Worm (Caenorhabditis elegans) whole organism, early embryonic: ENCODE measurements around the gene mif-2.
A peak's percentile ranks its signal among the peaks of the same experiment; 100 is the strongest.

Experiments
- B0310.2 ChIP-seq: sonication (generic microtip); optimal IDR thresholded peaks from 2 replicates; lab custom pipeline; 2016; ENCODE audit warnings: mild to moderate bottlenecking, missing genetic modification characterization, missing compliant biosample characterization
- F13C5.2 ChIP-seq: sonication (generic microtip); optimal IDR thresholded peaks from 2 replicates; lab custom pipeline; 2017; ENCODE audit warnings: mild to moderate bottlenecking, missing genetic modification characterization, inconsistent platforms, missing compliant biosample characterization
- aly-1 ChIP-seq: sonication (generic microtip); optimal IDR thresholded peaks from 2 replicates; lab custom pipeline; 2016; ENCODE audit warnings: missing genetic modification characterization, missing compliant biosample characterization
- ama-1 ChIP-seq: fragments of 150-350 bp; optimal IDR thresholded peaks from 2 replicates; lab custom pipeline; 2014
- ceh-13 ChIP-seq: fragments of 200-800 bp; sonication (Bioruptor generic); optimal IDR thresholded peaks from 2 replicates; lab custom pipeline; 2018; ENCODE audit warnings: mild to moderate bottlenecking, missing genetic modification characterization, missing compliant biosample characterization
- ceh-36 ChIP-seq: sonication (generic microtip); optimal IDR thresholded peaks from 2 replicates; lab custom pipeline; 2016; ENCODE audit warnings: missing genetic modification characterization, inconsistent platforms, missing compliant biosample characterization
- ets-7 ChIP-seq: sonication (generic microtip); optimal IDR thresholded peaks from 2 replicates; lab custom pipeline; 2016; ENCODE audit warnings: missing genotype, missing genetic modification characterization, missing compliant biosample characterization
- hmbx-1 ChIP-seq: sonication (generic microtip); optimal IDR thresholded peaks from 2 replicates; lab custom pipeline; 2016; ENCODE audit warnings: mild to moderate bottlenecking, missing genetic modification characterization, missing compliant biosample characterization
- hmg-4 ChIP-seq: fragments of 200-800 bp; sonication (Bioruptor generic); optimal IDR thresholded peaks from 2 replicates; lab custom pipeline; 2018; ENCODE audit warnings: mild to moderate bottlenecking, missing genetic modification characterization, missing compliant biosample characterization
- hnd-1 ChIP-seq: sonication (generic microtip); optimal IDR thresholded peaks from 2 replicates; lab custom pipeline; 2016; ENCODE audit warnings: missing genetic modification characterization, missing compliant biosample characterization
- pes-1 ChIP-seq: fragments of 200-800 bp; sonication (Bioruptor generic); IDR thresholded peaks from 2 replicates; pipeline ENCODE4 v1.3.6; 2022; ENCODE audit warnings: missing genetic modification reagents, missing genetic modification characterization, missing compliant biosample characterization
- scrt-1 ChIP-seq: fragments of 200-800 bp; sonication (Bioruptor generic); IDR thresholded peaks from 2 replicates; pipeline ENCODE4 v1.3.6; 2022; ENCODE audit warnings: missing genetic modification characterization, missing compliant biosample characterization
- sea-1 ChIP-seq: fragments of 200-800 bp; sonication (Bioruptor generic); conservative IDR thresholded peaks from 2 replicates; pipeline ENCODE4 v1.3.6; 2022; ENCODE audit warnings: missing genetic modification characterization, missing compliant biosample characterization
- tbx-11 ChIP-seq: fragments of 200-800 bp; sonication (Bioruptor generic); IDR thresholded peaks from 2 replicates; pipeline ENCODE4 v1.3.6; 2022; ENCODE audit warnings: missing genetic modification characterization, missing compliant biosample characterization
- tbx-37 ChIP-seq: fragments of 200-800 bp; sonication (Bioruptor generic); conservative IDR thresholded peaks from 2 replicates; pipeline ENCODE4 v1.3.6; 2022; ENCODE audit warnings: missing genetic modification reagents, missing genetic modification characterization, missing compliant biosample characterization
- tra-4 ChIP-seq: sonication (generic microtip); optimal IDR thresholded peaks from 2 replicates; lab custom pipeline; 2017; ENCODE audit warnings: missing genetic modification characterization, missing compliant biosample characterization

Gene mif-2

ce11 chrV:11933196-11934028 is 44.8 kb downstream of the mif-2 start, which contains the start of the genes aman-2 and F58H1.3:
TSS of gene aman-2 (minus strand) at chrV:11933246.
TSS of gene F58H1.3 (plus strand) at chrV:11933978.
- TF ChIP-seq hmg-4 (no peak), hmbx-1 (peak; percentile 34), F13C5.2 (tag; lab: Kevin White, UChicago) (peak; percentile 30), pes-1 (GFP tag; lab: Robert Waterston, UW) (no peak), tra-4 (tag; lab: Kevin White, UChicago) (peak; percentile 14), tbx-37 (GFP tag; lab: Robert Waterston, UW) (peak; percentile 18; the same call in 1 of the 2 replicates)

ce11 chrV:11929046-11929590 is 49.1 kb downstream of the mif-2 start, which contains the start of gene F58H1.2:
TSS of gene F58H1.2 (plus strand) at chrV:11929096.
- no peak for TF ChIP-seq tbx-37 (GFP tag; lab: Robert Waterston, UW)
- no peak for TF ChIP-seq tra-4 (tag; lab: Kevin White, UChicago)
- no peak for TF ChIP-seq pes-1 (GFP tag; lab: Robert Waterston, UW)
- no peak for TF ChIP-seq scrt-1 (GFP tag; lab: Robert Waterston, UW)
- no peak for TF ChIP-seq ceh-36 (tag; lab: Kevin White, UChicago)
- no peak for TF ChIP-seq hnd-1 (tag; lab: Kevin White, UChicago)
- no peak for TF ChIP-seq tbx-11 (GFP tag; lab: Robert Waterston, UW)
- no peak for TF ChIP-seq aly-1 (tag; lab: Kevin White, UChicago)

ce11 chrV:11927346-11927745 is 50.9 kb downstream of the mif-2 start, which contains the start of gene osm-6:
TSS of gene osm-6 (minus strand) at chrV:11927446.
- TF ChIP-seq sea-1 (GFP tag; lab: Robert Waterston, UW) (no peak), hmg-4 (no peak), hmbx-1 (no peak), ama-1 (lab: Kevin White, UChicago) (no peak), B0310.2 (tag; lab: Kevin White, UChicago) (no peak), ets-7 (tag; lab: Kevin White, UChicago) (no peak), F13C5.2 (tag; lab: Kevin White, UChicago) (no peak), ceh-36 (tag; lab: Kevin White, UChicago) (no peak), tbx-11 (GFP tag; lab: Robert Waterston, UW) (no peak), ceh-13 (GFP tag; lab: Kevin White, UChicago) (no peak)
